Fruit fly (Drosophila melanogaster) whole organism, embryonic: ENCODE results near the gene nuf.
A peak's percentile ranks its signal among the peaks of the same experiment; 100 is the strongest.

ENCODE experiments used
- Aef1 ChIP-seq: fragments of 200-800 bp; sonication (Bioruptor generic); IDR thresholded peaks from 3 replicates; pipeline ENCODE4 v1.3.6; 2022; ENCODE audit warnings: missing biosample characterization, missing genetic modification characterization
- Antp ChIP-seq: fragments of 200-800 bp; sonication (Bioruptor generic); optimal IDR thresholded peaks from 3 replicates; lab custom pipeline; 2016; ENCODE audit warnings: missing biosample characterization, missing genetic modification characterization
- CG10267 ChIP-seq: fragments of 200-800 bp; sonication (Bioruptor generic); optimal IDR thresholded peaks from 2 replicates; lab custom pipeline; 2018; ENCODE audit warnings: missing biosample characterization, mild to moderate bottlenecking, missing genetic modification characterization, moderate library complexity
- CG12155 ChIP-seq: fragments of 200-800 bp; sonication (Bioruptor generic); optimal IDR thresholded peaks from 3 replicates; lab custom pipeline; 2016; ENCODE audit warnings: missing biosample characterization, missing genetic modification characterization
- CG12299 ChIP-seq: fragments of 200-800 bp; sonication (Bioruptor generic); optimal IDR thresholded peaks from 2 replicates; lab custom pipeline; 2018; ENCODE audit warnings: missing biosample characterization, mild to moderate bottlenecking, missing genetic modification characterization
- CG14441 ChIP-seq: fragments of 200-800 bp; sonication (Bioruptor generic); IDR thresholded peaks from 2 replicates; pipeline ENCODE4 v1.3.6; 2022; ENCODE audit warnings: missing biosample characterization, missing genetic modification characterization
- CG2199 ChIP-seq: fragments of 200-800 bp; sonication (Bioruptor generic); IDR thresholded peaks from 3 replicates; pipeline ENCODE4 v1.3.6; 2022; ENCODE audit warnings: missing biosample characterization, missing genetic modification characterization
- CG2875 ChIP-seq: fragments of 200-800 bp; sonication (Bioruptor generic); optimal IDR thresholded peaks from 2 replicates; lab custom pipeline; 2017; ENCODE audit warnings: missing biosample characterization, mild to moderate bottlenecking, missing genetic modification characterization, missing genetic modification reagents
- CG32532 ChIP-seq: fragments of 200-800 bp; sonication (Bioruptor generic); IDR thresholded peaks from 2 replicates; pipeline ENCODE4 v1.3.6; 2022; ENCODE audit warnings: missing biosample characterization, missing genetic modification characterization
- CG6175 ChIP-seq: fragments of 200-800 bp; sonication (Bioruptor generic); IDR thresholded peaks from 3 replicates; pipeline ENCODE4 v1.3.6; 2022; ENCODE audit warnings: missing biosample characterization, missing genetic modification characterization
- CG7357 ChIP-seq: fragments of 200-800 bp; sonication (Bioruptor generic); IDR thresholded peaks from 3 replicates; pipeline ENCODE4 v1.3.6; 2022; ENCODE audit warnings: missing biosample characterization, missing genetic modification characterization
- CG9609 ChIP-seq: fragments of 200-800 bp; sonication (Bioruptor generic); optimal IDR thresholded peaks from 3 replicates; lab custom pipeline; 2016; ENCODE audit warnings: missing biosample characterization, missing genetic modification characterization
- CG9727 ChIP-seq: fragments of 200-800 bp; sonication (Bioruptor generic); optimal IDR thresholded peaks from 3 replicates; lab custom pipeline; 2017; ENCODE audit warnings: missing biosample characterization, mild to moderate bottlenecking, missing genetic modification characterization
- Dad ChIP-seq: fragments of 200-800 bp; sonication (Bioruptor generic); optimal IDR thresholded peaks from 3 replicates; lab custom pipeline; 2016; ENCODE audit warnings: missing biosample characterization, missing genetic modification characterization
- Dip2 ChIP-seq: fragments of 200-800 bp; sonication (Bioruptor generic); IDR thresholded peaks from 2 replicates; pipeline ENCODE4 v1.3.6; 2022; ENCODE audit warnings: missing biosample characterization, missing genetic modification characterization
- Ets65A ChIP-seq: fragments of 200-800 bp; sonication (Bioruptor generic); peaks from one replicate; lab custom pipeline; 2016; ENCODE audit warnings: missing biosample characterization, missing genetic modification characterization
- GATAe ChIP-seq: fragments of 200-800 bp; sonication (Bioruptor generic); conservative IDR thresholded peaks from 2 replicates; pipeline ENCODE4 v1.3.6; 2022; ENCODE audit warnings: missing biosample characterization, missing genetic modification characterization
- H15 ChIP-seq: fragments of 200-800 bp; sonication (Bioruptor generic); IDR thresholded peaks from 3 replicates; pipeline ENCODE4 v1.3.6; 2022; ENCODE audit warnings: missing biosample characterization, missing genetic modification characterization
- HLH54F ChIP-seq: fragments of 200-800 bp; sonication (Bioruptor generic); optimal IDR thresholded peaks from 3 replicates; lab custom pipeline; 2016; ENCODE audit warnings: missing biosample characterization, missing genetic modification characterization
- HmgZ ChIP-seq: fragments of 200-800 bp; sonication (Bioruptor generic); optimal IDR thresholded peaks from 2 replicates; lab custom pipeline; 2018; ENCODE audit warnings: missing biosample characterization, mild to moderate bottlenecking, missing genetic modification characterization
- Lpt ChIP-seq: fragments of >200 bp; optimal IDR thresholded peaks from 2 replicates; lab custom pipeline; 2018; ENCODE audit warnings: missing biosample characterization, missing genetic modification characterization
- MBD-R2 ChIP-seq: fragments of 200-800 bp; sonication (Bioruptor generic); IDR thresholded peaks from 2 replicates; pipeline ENCODE4 v1.3.6; 2022; ENCODE audit warnings: missing biosample characterization, missing genetic modification characterization
- Ravus ChIP-seq: fragments of 200-800 bp; sonication (Bioruptor generic); IDR thresholded peaks from 2 replicates; pipeline ENCODE4 v1.3.6; 2022; ENCODE audit warnings: missing biosample characterization, missing genetic modification characterization
- Side ChIP-seq: fragments of 200-800 bp; sonication (Bioruptor generic); optimal IDR thresholded peaks from 2 replicates; lab custom pipeline; 2016; ENCODE audit warnings: missing biosample characterization, missing genetic modification characterization
- Sin3A ChIP-seq: fragments of >200 bp; optimal IDR thresholded peaks from 2 replicates; lab custom pipeline; 2018
- al ChIP-seq: fragments of 200-800 bp; sonication (Bioruptor generic); IDR thresholded peaks from 2 replicates; pipeline ENCODE4 v1.3.6; 2022; ENCODE audit warnings: missing biosample characterization, missing genetic modification characterization
- ase ChIP-seq: fragments of 200-800 bp; sonication (Bioruptor generic); IDR thresholded peaks from 3 replicates; pipeline ENCODE4 v1.3.6; 2022; ENCODE audit warnings: missing biosample characterization, missing genetic modification characterization
- btn ChIP-seq: fragments of 200-800 bp; sonication (Bioruptor generic); optimal IDR thresholded peaks from 2 replicates; lab custom pipeline; 2016; ENCODE audit warnings: missing biosample characterization, missing genetic modification characterization
- caup ChIP-seq: fragments of 200-800 bp; sonication (Bioruptor generic); optimal IDR thresholded peaks from 3 replicates; lab custom pipeline; 2017; ENCODE audit warnings: missing biosample characterization, mild to moderate bottlenecking, missing genetic modification characterization, moderate library complexity; ENCODE audit not compliant: severe bottlenecking
- crc ChIP-seq: fragments of 200-800 bp; sonication (Bioruptor generic); optimal IDR thresholded peaks from 2 replicates; lab custom pipeline; 2016; ENCODE audit warnings: missing biosample characterization, missing genetic modification characterization
- crp ChIP-seq, 2 experiments: fragments of 200-800 bp; sonication (Bioruptor generic); optimal IDR thresholded peaks; 2 replicates in 1 of 2; 3 replicates in 1 of 2; lab custom pipeline; 2017; ENCODE audit warnings: missing biosample characterization in 2 of 2, missing genetic modification characterization in 2 of 2, mild to moderate bottlenecking in 1 of 2, moderate library complexity in 1 of 2
- fd102C ChIP-seq: fragments of 200-800 bp; sonication (Bioruptor generic); optimal IDR thresholded peaks from 2 replicates; lab custom pipeline; 2018; ENCODE audit warnings: missing biosample characterization, mild to moderate bottlenecking, missing genetic modification characterization, moderate library complexity
- fd96Cb ChIP-seq: fragments of 200-800 bp; sonication (Bioruptor generic); optimal IDR thresholded peaks from 2 replicates; lab custom pipeline; 2018; ENCODE audit warnings: missing biosample characterization, mild to moderate bottlenecking, missing genetic modification characterization, moderate library complexity
- gce ChIP-seq: fragments of 200-800 bp; sonication (Bioruptor generic); IDR thresholded peaks from 3 replicates; pipeline ENCODE4 v1.3.6; 2022; ENCODE audit warnings: missing biosample characterization, missing genetic modification characterization
- knrl ChIP-seq: fragments of 200-800 bp; sonication (Bioruptor generic); IDR thresholded peaks from 3 replicates; pipeline ENCODE4 v1.3.6; 2022; ENCODE audit warnings: missing biosample characterization, missing genetic modification characterization; ENCODE audit not compliant: partially characterized antibody
- mld ChIP-seq: fragments of 200-800 bp; sonication (Bioruptor generic); IDR thresholded peaks from 3 replicates; pipeline ENCODE4 v1.3.6; 2022; ENCODE audit warnings: missing biosample characterization, missing genetic modification characterization; ENCODE audit not compliant: partially characterized antibody
- nau ChIP-seq: fragments of 200-800 bp; sonication (Bioruptor generic); optimal IDR thresholded peaks from 3 replicates; lab custom pipeline; 2017; ENCODE audit warnings: missing biosample characterization, mild to moderate bottlenecking, missing genetic modification characterization, missing genetic modification reagents
- p53 ChIP-seq: fragments of 200-800 bp; sonication (Bioruptor generic); optimal IDR thresholded peaks from 2 replicates; lab custom pipeline; 2016; ENCODE audit warnings: missing biosample characterization, missing genetic modification characterization
- phol ChIP-seq: fragments of 200-800 bp; sonication (Bioruptor generic); optimal IDR thresholded peaks from 3 replicates; lab custom pipeline; 2018; ENCODE audit warnings: missing biosample characterization, mild to moderate bottlenecking, missing genetic modification characterization, moderate library complexity
- pita ChIP-seq: fragments of 200-800 bp; sonication (Bioruptor generic); optimal IDR thresholded peaks from 2 replicates; lab custom pipeline; 2017; ENCODE audit warnings: missing biosample characterization, mild to moderate bottlenecking, missing genetic modification characterization
- repo ChIP-seq: fragments of 200-800 bp; sonication (Bioruptor generic); optimal IDR thresholded peaks from 2 replicates; lab custom pipeline; 2016; ENCODE audit warnings: missing biosample characterization, missing genetic modification characterization
- sd ChIP-seq: fragments of 200-800 bp; sonication (Bioruptor generic); optimal IDR thresholded peaks from 3 replicates; lab custom pipeline; 2018; ENCODE audit warnings: missing biosample characterization, mild to moderate bottlenecking, missing genetic modification characterization, moderate library complexity
- sens ChIP-seq: fragments of 200-800 bp; sonication (Bioruptor generic); peaks from one replicate; lab custom pipeline; 2016; ENCODE audit warnings: missing biosample characterization, missing genetic modification characterization
- slbo ChIP-seq: fragments of 200-800 bp; sonication (Bioruptor generic); IDR thresholded peaks from 2 replicates; pipeline ENCODE4 v1.3.6; 2022; ENCODE audit warnings: missing biosample characterization, missing genetic modification characterization
- sna ChIP-seq: fragments of 200-800 bp; sonication (Bioruptor generic); IDR thresholded peaks from 2 replicates; pipeline ENCODE4 v1.3.6; 2022; ENCODE audit warnings: missing biosample characterization, missing genetic modification characterization; ENCODE audit not compliant: partially characterized antibody
- stc ChIP-seq: fragments of 200-800 bp; sonication (Bioruptor generic); IDR thresholded peaks from 2 replicates; pipeline ENCODE4 v1.3.6; 2022; ENCODE audit warnings: missing biosample characterization, missing genetic modification characterization
- stwl ChIP-seq: fragments of 200-800 bp; sonication (Bioruptor generic); optimal IDR thresholded peaks from 3 replicates; lab custom pipeline; 2018; ENCODE audit warnings: missing biosample characterization, mild to moderate bottlenecking, missing genetic modification characterization, moderate library complexity
- sug ChIP-seq: fragments of 200-800 bp; optimal IDR thresholded peaks from 2 replicates; lab custom pipeline; 2019; ENCODE audit warnings: missing biosample characterization, mild to moderate bottlenecking, missing genetic modification characterization, moderate library complexity
- tgo ChIP-seq: fragments of 200-800 bp; sonication (Bioruptor generic); IDR thresholded peaks from 3 replicates; pipeline ENCODE4 v1.3.6; 2022; ENCODE audit warnings: missing biosample characterization, missing genetic modification characterization
- vvl ChIP-seq: fragments of 200-800 bp; sonication (Bioruptor generic); IDR thresholded peaks from 2 replicates; pipeline ENCODE4 v1.3.6; 2022; ENCODE audit warnings: missing biosample characterization, missing genetic modification characterization

The nuf gene

dm6 chr3L:14190625-14191475 is at the start of gene nuf (continued):
- TF ChIP-seq ase (GFP tag; lab: Robert Waterston, UW) (no peak), pita (GFP tag; lab: Kevin White, UChicago) (peak; percentile 61), sug (tag; lab: Kevin White, UChicago) (peak; percentile 9), Side (GFP tag; lab: Kevin White, UChicago) (peak; percentile 44), al (GFP tag; lab: Robert Waterston, UW) (no peak), stwl (tag; lab: Kevin White, UChicago) (peak; percentile 48), gce (peak; percentile 85; the same call in 2 of the 3 replicates), CG6175 (peak; percentile 16; the same call in 1 of the 3 replicates), MBD-R2 (GFP tag; lab: Robert Waterston, UW) (no peak), HmgZ (tag; lab: Kevin White, UChicago) (peak; percentile 46), mld (GFP tag; lab: Robert Waterston, UW) (no peak), CG14441 (GFP tag; lab: Robert Waterston, UW) (peak; percentile 35; the same call in 1 of the 2 replicates), crc (GFP tag; lab: Kevin White, UChicago) (no peak), slbo (GFP tag; lab: Robert Waterston, UW) (peak; percentile 42), sens (GFP tag; lab: Kevin White, UChicago) (peak; percentile 88), vvl (peak; percentile 77), caup (GFP tag; lab: Kevin White, UChicago) (peak; percentile 86), crp (GFP tag; optimal IDR thresholded peaks at IDR 0.05; lab: Kevin White, UChicago) (no peak), stc (GFP tag; lab: Robert Waterston, UW) (peak; percentile 48; the same call in 1 of the 2 replicates), fd96Cb (tag; lab: Kevin White, UChicago) (no peak), sd (no peak), Aef1 (no peak), Ravus (no peak), CG9727 (peak; percentile 49), Antp (no peak), btn (GFP tag; lab: Kevin White, UChicago) (no peak), CG12155 (GFP tag; lab: Kevin White, UChicago) (no peak), CG2199 (GFP tag; lab: Robert Waterston, UW) (peak; percentile 71; the same call in 1 of the 3 replicates), Dad (GFP tag; lab: Kevin White, UChicago) (peak; percentile 7), CG10267 (peak; percentile 54), HLH54F (GFP tag; lab: Kevin White, UChicago) (no peak), fd102C (no peak), tgo (GFP tag; lab: Robert Waterston, UW) (peak; percentile 14; the same call in 1 of the 3 replicates), repo (peak; percentile 37), sna (GFP tag; lab: Robert Waterston, UW) (no peak), GATAe (no peak), Lpt (no peak), Sin3A (lab: Kevin White, UChicago) (no peak), Dip2 (GFP tag; lab: Robert Waterston, UW) (no peak), phol (tag; lab: Kevin White, UChicago) (no peak), CG9609 (no peak), CG7357 (no peak), p53 (no peak), CG32532 (GFP tag; lab: Robert Waterston, UW) (peak; percentile 40; the same call in 1 of the 2 replicates), H15 (GFP tag; lab: Robert Waterston, UW) (no peak), CG12299 (tag; lab: Kevin White, UChicago) (peak; percentile 16), CG2875 (GFP tag; lab: Kevin White, UChicago) (peak; percentile 24), nau (peak; percentile 53), Ets65A (GFP tag; lab: Kevin White, UChicago) (no peak), knrl (no peak)
